Worm (Caenorhabditis elegans): Measurements from ENCODE around the gene pcyt-1.
A peak's percentile ranks its signal among the peaks of the same experiment; 100 is the strongest.

pcyt-1 gene

ce11 chrX:7541078-7541477 lies 31.1 kb upstream of the pcyt-1 start:
- TF ChIP-seq F33H1.4 (GFP tag; IDR thresholded peaks at IDR 0.05) (no peak), aptf-3 (GFP tag; IDR thresholded peaks at IDR 0.05) (no peak), ztf-26 (tag; optimal IDR thresholded peaks at IDR 0.05) (no peak), rcor-1 (GFP tag; IDR thresholded peaks at IDR 0.05) (no peak), sptf-2 (GFP tag; optimal IDR thresholded peaks at IDR 0.05) (no peak), T07F8.4 (tag; optimal IDR thresholded peaks at IDR 0.05) (no peak), B0261.1 (tag; optimal IDR thresholded peaks at IDR 0.05) (no peak), C06A6.2 (GFP tag; conservative IDR thresholded peaks at IDR 0.05) (no peak), mcd-1 (GFP tag; IDR thresholded peaks at IDR 0.05) (no peak), zim-3 (tag; optimal IDR thresholded peaks at IDR 0.05) (no peak)

- TF ChIP-seq ztf-18 (tag; optimal IDR thresholded peaks at IDR 0.05) (no peak), ekl-4 (GFP tag; IDR thresholded peaks at IDR 0.05) (no peak), T07F8.4 (tag; optimal IDR thresholded peaks at IDR 0.05) (no peak), D2030.7 (GFP tag; IDR thresholded peaks at IDR 0.05) (no peak), nhr-80 (tag; optimal IDR thresholded peaks at IDR 0.05) (no peak), ama-1 (optimal IDR thresholded peaks at IDR 0.05) (no peak), ama-1 (GFP tag; optimal IDR thresholded peaks at IDR 0.05) (no peak), ceh-27 (GFP tag; optimal IDR thresholded peaks at IDR 0.05) (no peak), Y67H2A.10 (GFP tag; conservative IDR thresholded peaks at IDR 0.05) (no peak), ceh-79 (tag; optimal IDR thresholded peaks at IDR 0.05) (no peak), F39B2.1 (GFP tag; IDR thresholded peaks at IDR 0.05) (no peak), hmg-20 (GFP tag; IDR thresholded peaks at IDR 0.05) (no peak), attf-6 (GFP tag; IDR thresholded peaks at IDR 0.05) (no peak), tlf-1 (GFP tag; optimal IDR thresholded peaks at IDR 0.05) (no peak)
Observed at ce11 chrX:7546509-7546908, 25.6 kb upstream of the pcyt-1 start, which contains the start of gene col-174. Gene col-174, plus strand, starts transcription at chrX:7546809.

ce11 chrX:7547696-7548095 lies 24.5 kb upstream of the pcyt-1 start:
- TF ChIP-seq nhr-179 (tag; optimal IDR thresholded peaks at IDR 0.05) = no peak
- peak; percentile 82 for TF ChIP-seq zfh-2 (GFP tag; conservative IDR thresholded peaks at IDR 0.05)
- TF ChIP-seq K11D2.4 (GFP tag; IDR thresholded peaks at IDR 0.05) = no peak
- no peak for TF ChIP-seq hmg-1.2 (GFP tag; IDR thresholded peaks at IDR 0.05)
- no peak for TF ChIP-seq F37B4.10 (GFP tag; IDR thresholded peaks at IDR 0.05)
- TF ChIP-seq egrh-3 (GFP tag; IDR thresholded peaks at IDR 0.05) = peak; percentile 60; the same call in 1 of the 2 replicates
- no peak for TF ChIP-seq bed-1 (GFP tag; IDR thresholded peaks at IDR 0.05)
- no peak for TF ChIP-seq F55B11.4 (tag; optimal IDR thresholded peaks at IDR 0.05; ENCODE audit: borderline replicate concordance, insufficient read depth)
- no peak for TF ChIP-seq F57A8.1 (GFP tag; optimal IDR thresholded peaks at IDR 0.05)
- 0 out of 2 replicates have a peak, but pooled peaks have one; percentile 46 for TF ChIP-seq Y53G8AR.9 (GFP tag; conservative IDR thresholded peaks at IDR 0.05)
- TF ChIP-seq K12H6.12 (tag; optimal IDR thresholded peaks at IDR 0.05) = no peak

ce11 chrX:7548158-7548557 lies 24.0 kb upstream of the pcyt-1 start, which contains the start of gene F46C8.1:
Gene F46C8.1, plus strand, starts transcription at chrX:7548458.
- TF ChIP-seq aptf-2 (GFP tag; conservative IDR thresholded peaks at IDR 0.05) (no peak), mxl-1 (tag; optimal IDR thresholded peaks at IDR 0.05) (no peak), ztf-3 (GFP tag; optimal IDR thresholded peaks at IDR 0.05) (no peak)

All from whole organism, young adult.